Worm (Caenorhabditis elegans) whole organism, L1 larva: Measurements from ENCODE around the gene R12A1.3.

Experiments
- lsy-2 ChIP-seq, 2 experiments: fragments of 150-350 bp; optimal IDR thresholded peaks; 2 replicates each; lab custom pipeline; 2014; ENCODE audit warnings: missing biosample characterization in 2 of 2, missing genetic modification characterization in 2 of 2
- mab-9 ChIP-seq: fragments of 200-800 bp; sonication (Bioruptor generic); IDR thresholded peaks from 2 replicates; pipeline ENCODE4 v1.3.6; 2022; ENCODE audit warnings: missing genetic modification reagents, missing genetic modification characterization, missing compliant biosample characterization

ce11 chrV:1454762-1455161, 29.2 kb upstream of the R12A1.3 start, which contains the start of gene chil-14:
- TF ChIP-seq lsy-2 (tag; optimal IDR thresholded peaks at IDR 0.05; lab: Kevin White, UChicago) (no peak), mab-9 (GFP tag; lab: Robert Waterston, UW) (no peak)
